Fruit fly (Drosophila melanogaster) whole organism, embryonic: ENCODE data around the gene rin.

ENCODE experiments used
- Antp ChIP-seq: fragments of 200-800 bp; sonication (Bioruptor generic); optimal IDR thresholded peaks from 3 replicates; lab custom pipeline; 2016; ENCODE audit warnings: missing biosample characterization, missing genetic modification characterization
- Atf3 ChIP-seq: fragments of 200-800 bp; sonication (Bioruptor generic); optimal IDR thresholded peaks from 3 replicates; lab custom pipeline; 2016; ENCODE audit warnings: missing biosample characterization, missing genetic modification characterization
- Bgb ChIP-seq: fragments of 200-800 bp; sonication (Bioruptor generic); IDR thresholded peaks from 2 replicates; pipeline ENCODE4 v1.3.6; 2022; ENCODE audit warnings: missing biosample characterization, missing genetic modification characterization; ENCODE audit not compliant: partially characterized antibody
- C15 ChIP-seq: fragments of 200-800 bp; sonication (Bioruptor generic); IDR thresholded peaks from 3 replicates; pipeline ENCODE4 v1.3.6; 2022; ENCODE audit warnings: missing biosample characterization, missing genetic modification characterization
- CG11504 ChIP-seq: fragments of 200-800 bp; sonication (Bioruptor generic); optimal IDR thresholded peaks from 3 replicates; lab custom pipeline; 2019; ENCODE audit warnings: missing biosample characterization, mild to moderate bottlenecking, missing genetic modification characterization, moderate library complexity
- CG12659 ChIP-seq: fragments of 200-800 bp; sonication (Bioruptor generic); optimal IDR thresholded peaks from 3 replicates; lab custom pipeline; 2017; ENCODE audit warnings: mild to moderate bottlenecking, missing biosample characterization, missing genetic modification reagents, missing genetic modification characterization
- CG14710 ChIP-seq: fragments of 200-800 bp; sonication (Bioruptor generic); optimal IDR thresholded peaks from 3 replicates; lab custom pipeline; 2019; ENCODE audit warnings: missing biosample characterization, mild to moderate bottlenecking, missing genetic modification characterization, moderate library complexity
- CG15479 ChIP-seq: fragments of 200-800 bp; sonication (Bioruptor generic); optimal IDR thresholded peaks from 3 replicates; lab custom pipeline; 2019; ENCODE audit warnings: missing biosample characterization, mild to moderate bottlenecking, missing genetic modification characterization, moderate library complexity
- CG18599 ChIP-seq: fragments of 200-800 bp; sonication (Bioruptor generic); optimal IDR thresholded peaks from 3 replicates; lab custom pipeline; 2017; ENCODE audit warnings: missing biosample characterization, missing genetic modification characterization, mild to moderate bottlenecking, moderate library complexity, missing genetic modification reagents
- CG6854 ChIP-seq: fragments of 200-800 bp; sonication (Bioruptor generic); optimal IDR thresholded peaks from 3 replicates; lab custom pipeline; 2017; ENCODE audit warnings: missing biosample characterization, mild to moderate bottlenecking, missing genetic modification characterization
- CG8359 ChIP-seq: fragments of 200-800 bp; sonication (Bioruptor generic); optimal IDR thresholded peaks from 2 replicates; lab custom pipeline; 2017; ENCODE audit warnings: missing biosample characterization, mild to moderate bottlenecking, missing genetic modification characterization, borderline replicate concordance
- Doc3 ChIP-seq: fragments of 200-800 bp; sonication (Bioruptor generic); IDR thresholded peaks from 3 replicates; pipeline ENCODE4 v1.3.6; 2022; ENCODE audit warnings: missing biosample characterization, missing genetic modification characterization; ENCODE audit not compliant: partially characterized antibody
- Eip74EF ChIP-seq, 2 experiments: fragments of 200-800 bp in 1 of 2; fragments of >200 bp in 1 of 2; sonication (Bioruptor generic) in 1 of 2; optimal IDR thresholded peaks; 2 replicates each; lab custom pipeline; 2017 to 2019; ENCODE audit warnings: missing biosample characterization in 2 of 2, missing genetic modification characterization in 2 of 2, mild to moderate bottlenecking in 1 of 2, moderate library complexity in 1 of 2
- Ets97D ChIP-seq: fragments of 200-800 bp; sonication (Bioruptor generic); optimal IDR thresholded peaks from 3 replicates; lab custom pipeline; 2016; ENCODE audit warnings: missing biosample characterization, missing genetic modification characterization
- Fer1 ChIP-seq: fragments of 200-800 bp; sonication (Bioruptor generic); optimal IDR thresholded peaks from 2 replicates; lab custom pipeline; 2017; ENCODE audit warnings: missing biosample characterization, mild to moderate bottlenecking, missing genetic modification characterization
- Hey ChIP-seq: fragments of 200-800 bp; sonication (Bioruptor generic); optimal IDR thresholded peaks from 3 replicates; lab custom pipeline; 2018; ENCODE audit warnings: missing biosample characterization, mild to moderate bottlenecking, missing genetic modification characterization
- Lpt ChIP-seq: fragments of >200 bp; optimal IDR thresholded peaks from 2 replicates; lab custom pipeline; 2018; ENCODE audit warnings: missing biosample characterization, missing genetic modification characterization
- MBD-R2 ChIP-seq: fragments of 200-800 bp; sonication (Bioruptor generic); IDR thresholded peaks from 2 replicates; pipeline ENCODE4 v1.3.6; 2022; ENCODE audit warnings: missing biosample characterization, missing genetic modification characterization
- Max ChIP-seq: fragments of 200-800 bp; sonication (Bioruptor generic); optimal IDR thresholded peaks from 2 replicates; lab custom pipeline; 2016; ENCODE audit warnings: missing biosample characterization, mild to moderate bottlenecking, missing genetic modification characterization
- Med ChIP-seq: fragments of 200-800 bp; sonication (Bioruptor generic); peaks from one replicate; lab custom pipeline; 2016; ENCODE audit warnings: missing biosample characterization, missing genetic modification characterization, mild to moderate bottlenecking, inconsistent platforms, moderate library complexity
- Pdp1 ChIP-seq, 2 experiments: fragments of 200-800 bp; sonication (Bioruptor generic); optimal IDR thresholded peaks; 3 replicates each; lab custom pipeline; 2016; ENCODE audit warnings: missing biosample characterization in 2 of 2, missing genetic modification characterization in 2 of 2, mild to moderate bottlenecking in 1 of 2, moderate library complexity in 1 of 2
- Rfx ChIP-seq: fragments of 200-800 bp; sonication (Bioruptor generic); IDR thresholded peaks from 2 replicates; pipeline ENCODE4 v1.3.6; 2022; ENCODE audit warnings: missing biosample characterization, missing genetic modification characterization
- Taf1 ChIP-seq: fragments of 200-800 bp; sonication (Bioruptor generic); IDR thresholded peaks from 2 replicates; pipeline ENCODE4 v1.3.6; 2022; ENCODE audit warnings: missing biosample characterization, missing genetic modification characterization
- Trl ChIP-seq, 3 experiments: fragments of >200 bp in 2 of 3; fragments of 200-800 bp in 1 of 3; sonication (Bioruptor generic) in 1 of 3; optimal IDR thresholded peaks; 2 replicates in 1 of 3; 3 replicates in 2 of 3; lab custom pipeline; 2016 to 2017; ENCODE audit warnings: missing biosample characterization in 1 of 3, missing genetic modification characterization in 1 of 3
- Xbp1 ChIP-seq: fragments of 200-800 bp; sonication (Bioruptor generic); optimal IDR thresholded peaks from 3 replicates; lab custom pipeline; 2016; ENCODE audit warnings: missing biosample characterization, mild to moderate bottlenecking, missing genetic modification characterization
- bbx ChIP-seq: fragments of 200-800 bp; sonication (Bioruptor generic); IDR thresholded peaks from 2 replicates; pipeline ENCODE4 v1.3.6; 2022; ENCODE audit warnings: missing biosample characterization, missing genetic modification characterization; ENCODE audit not compliant: partially characterized antibody
- bigmax ChIP-seq: fragments of 200-800 bp; sonication (Bioruptor generic); optimal IDR thresholded peaks from 2 replicates; lab custom pipeline; 2018; ENCODE audit warnings: missing biosample characterization, mild to moderate bottlenecking, missing genetic modification characterization
- bsh ChIP-seq, 2 experiments: fragments of 200-800 bp; sonication (Bioruptor generic); optimal IDR thresholded peaks; 2 replicates each; lab custom pipeline; 2017 to 2018; ENCODE audit warnings: mild to moderate bottlenecking in 2 of 2, missing biosample characterization in 2 of 2, missing genetic modification characterization in 2 of 2, moderate library complexity in 1 of 2
- cad ChIP-seq: fragments of >200 bp; optimal IDR thresholded peaks from 2 replicates; lab custom pipeline; 2017; ENCODE audit warnings: missing biosample characterization, missing genetic modification characterization
- chinmo ChIP-seq: fragments of 200-800 bp; sonication (Bioruptor generic); IDR thresholded peaks from 4 replicates; pipeline ENCODE4 v1.3.6; 2022; ENCODE audit warnings: missing biosample characterization, missing genetic modification characterization; ENCODE audit not compliant: partially characterized antibody
- crp ChIP-seq, 2 experiments: fragments of 200-800 bp; sonication (Bioruptor generic); optimal IDR thresholded peaks; 2 replicates in 1 of 2; 3 replicates in 1 of 2; lab custom pipeline; 2017; ENCODE audit warnings: missing biosample characterization in 2 of 2, missing genetic modification characterization in 2 of 2, mild to moderate bottlenecking in 1 of 2, moderate library complexity in 1 of 2
- cwo ChIP-seq: fragments of 200-800 bp; sonication (Bioruptor generic); optimal IDR thresholded peaks from 3 replicates; lab custom pipeline; 2017; ENCODE audit warnings: missing biosample characterization, missing genetic modification characterization, mild to moderate bottlenecking, moderate library complexity, missing genetic modification reagents
- dmrt11E ChIP-seq: fragments of 200-800 bp; sonication (Bioruptor generic); optimal IDR thresholded peaks from 3 replicates; lab custom pipeline; 2018; ENCODE audit warnings: missing biosample characterization, mild to moderate bottlenecking, missing genetic modification characterization, moderate library complexity
- gro ChIP-seq: fragments of 200-800 bp; sonication (Bioruptor generic); optimal IDR thresholded peaks from 2 replicates; lab custom pipeline; 2016; ENCODE audit warnings: missing biosample characterization, missing genetic modification characterization
- maf-S ChIP-seq: fragments of 200-800 bp; sonication (Bioruptor generic); optimal IDR thresholded peaks from 2 replicates; lab custom pipeline; 2016; ENCODE audit warnings: missing biosample characterization, missing genetic modification characterization
- nerfin-1 ChIP-seq: fragments of 200-800 bp; sonication (Bioruptor generic); optimal IDR thresholded peaks from 3 replicates; lab custom pipeline; 2019; ENCODE audit warnings: missing biosample characterization, mild to moderate bottlenecking, missing genetic modification characterization, moderate library complexity
- nerfin-2 ChIP-seq: fragments of 200-800 bp; sonication (Bioruptor generic); IDR thresholded peaks from 2 replicates; pipeline ENCODE4 v1.3.6; 2022; ENCODE audit warnings: missing biosample characterization, missing genetic modification characterization; ENCODE audit not compliant: partially characterized antibody
- nom ChIP-seq: fragments of 200-800 bp; sonication (Bioruptor generic); optimal IDR thresholded peaks from 2 replicates; lab custom pipeline; 2017; ENCODE audit warnings: missing biosample characterization, missing genetic modification characterization, mild to moderate bottlenecking, moderate library complexity, missing genetic modification reagents
- odd ChIP-seq: fragments of 200-800 bp; sonication (Bioruptor generic); optimal IDR thresholded peaks from 2 replicates; lab custom pipeline; 2017; ENCODE audit warnings: missing biosample characterization, mild to moderate bottlenecking, missing genetic modification characterization
- phol ChIP-seq: fragments of 200-800 bp; sonication (Bioruptor generic); optimal IDR thresholded peaks from 3 replicates; lab custom pipeline; 2018; ENCODE audit warnings: missing biosample characterization, mild to moderate bottlenecking, missing genetic modification characterization, moderate library complexity
- pzg ChIP-seq: fragments of 200-800 bp; sonication (Bioruptor generic); optimal IDR thresholded peaks from 3 replicates; lab custom pipeline; 2018; ENCODE audit warnings: missing biosample characterization, mild to moderate bottlenecking, missing genetic modification characterization, moderate library complexity
- slbo ChIP-seq: fragments of 200-800 bp; sonication (Bioruptor generic); IDR thresholded peaks from 2 replicates; pipeline ENCODE4 v1.3.6; 2022; ENCODE audit warnings: missing biosample characterization, missing genetic modification characterization
- sqz ChIP-seq: fragments of 200-800 bp; sonication (Bioruptor generic); optimal IDR thresholded peaks from 3 replicates; lab custom pipeline; 2018; ENCODE audit warnings: missing biosample characterization, mild to moderate bottlenecking, missing genetic modification characterization
- ssp ChIP-seq: fragments of 200-800 bp; sonication (Bioruptor generic); IDR thresholded peaks from 2 replicates; pipeline ENCODE4 v1.3.6; 2022; ENCODE audit warnings: missing biosample characterization, missing genetic modification characterization
- unpg ChIP-seq: fragments of 200-800 bp; sonication (Bioruptor generic); optimal IDR thresholded peaks from 3 replicates; lab custom pipeline; 2018; ENCODE audit warnings: missing biosample characterization, mild to moderate bottlenecking, missing genetic modification characterization, moderate library complexity

Gene rin

dm6 chr3R:13646729-13647633 is at the start of gene rin:
TSS of gene rin (plus strand) at chr3R:13647004.
- no peak for TF ChIP-seq gro (GFP tag; lab: Kevin White, UChicago)
- no peak for TF ChIP-seq CG6854
- peak; percentile 23 for TF ChIP-seq nerfin-1 (tag; lab: Kevin White, UChicago)
- no peak; the same call in 1 of the 2 replicates for TF ChIP-seq bbx
- peak in 1 of 2 experiments; percentile 80 for TF ChIP-seq bsh (GFP tag; optimal IDR thresholded peaks at IDR 0.05; lab: Kevin White, UChicago)
- no peak for TF ChIP-seq CG12659 (GFP tag; lab: Kevin White, UChicago)
- TF ChIP-seq cwo: no peak
- TF ChIP-seq C15 (GFP tag; lab: Robert Waterston, UW): no peak
- peak; percentile 41 for TF ChIP-seq sqz (GFP tag; lab: Kevin White, UChicago)
- TF ChIP-seq crp (GFP tag; optimal IDR thresholded peaks at IDR 0.05; lab: Kevin White, UChicago): no peak
- TF ChIP-seq Med (GFP tag; lab: Kevin White, UChicago): peak; percentile 28
- peak in 1 of 2 experiments; percentile 16 for TF ChIP-seq Eip74EF (GFP tag; optimal IDR thresholded peaks at IDR 0.05; lab: Kevin White, UChicago)
- TF ChIP-seq Atf3 (GFP tag; lab: Kevin White, UChicago): no peak
- peak; percentile 15 for TF ChIP-seq Fer1 (GFP tag; lab: Kevin White, UChicago)
- TF ChIP-seq Trl (optimal IDR thresholded peaks at IDR 0.05; lab: Kevin White, UChicago): peak in 1 of 2 experiments; percentile 49
- no peak for TF ChIP-seq Trl (GFP tag; optimal IDR thresholded peaks at IDR 0.05; lab: Kevin White, UChicago)
- TF ChIP-seq CG14710 (tag; lab: Kevin White, UChicago): peak; percentile 99
- TF ChIP-seq nom (GFP tag; lab: Kevin White, UChicago): peak; percentile 80
- TF ChIP-seq cad (GFP tag; lab: Kevin White, UChicago): no peak
- peak; percentile 30; the same call in 1 of the 2 replicates for TF ChIP-seq Rfx (GFP tag; lab: Robert Waterston, UW)
- TF ChIP-seq Lpt (GFP tag; lab: Kevin White, UChicago): no peak
- TF ChIP-seq CG18599 (GFP tag; lab: Kevin White, UChicago): no peak
- peak; percentile 91 for TF ChIP-seq phol (tag; lab: Kevin White, UChicago)
- peak; percentile 39 for TF ChIP-seq pzg (GFP tag; lab: Kevin White, UChicago)
- peak; percentile 9; the same call in 1 of the 2 replicates for TF ChIP-seq ssp
- TF ChIP-seq slbo (GFP tag; lab: Robert Waterston, UW): peak; percentile 27; the same call in 1 of the 2 replicates
- no peak for TF ChIP-seq Hey (tag; lab: Kevin White, UChicago)
- TF ChIP-seq odd (GFP tag; lab: Kevin White, UChicago): no peak
- TF ChIP-seq Taf1 (GFP tag; lab: Robert Waterston, UW): no peak
- TF ChIP-seq CG11504 (tag; lab: Kevin White, UChicago): no peak
- TF ChIP-seq chinmo (GFP tag; lab: Robert Waterston, UW): 0 out of 4 replicates have a peak, but pooled peaks have one; percentile 72
- TF ChIP-seq unpg (GFP tag; lab: Kevin White, UChicago): no peak
- no peak for TF ChIP-seq CG8359
- TF ChIP-seq Doc3: 0 out of 3 replicates have a peak, but pooled peaks have one; percentile 9
- TF ChIP-seq MBD-R2 (GFP tag; lab: Robert Waterston, UW): 0 out of 2 replicates have a peak, but pooled peaks have one; percentile 33
- no peak for TF ChIP-seq Antp (GFP tag; lab: Kevin White, UChicago)
- TF ChIP-seq Xbp1 (GFP tag; lab: Kevin White, UChicago): no peak
- peak; percentile 45 for TF ChIP-seq bigmax
- TF ChIP-seq Pdp1 (GFP tag; optimal IDR thresholded peaks at IDR 0.05; lab: Kevin White, UChicago): no peak
- peak; percentile 29 for TF ChIP-seq Ets97D
- TF ChIP-seq Max: peak; percentile 18
- TF ChIP-seq nerfin-2 (GFP tag; lab: Robert Waterston, UW): no peak
- no peak for TF ChIP-seq dmrt11E (tag; lab: Kevin White, UChicago)
- no peak for TF ChIP-seq maf-S (GFP tag; lab: Kevin White, UChicago)
- TF ChIP-seq Bgb: no peak
- peak; percentile 42 for TF ChIP-seq CG15479 (GFP tag; lab: Kevin White, UChicago)
